Fruit fly (Drosophila melanogaster): ENCODE results near the gene CG43115.

The CG43115 gene

dm6 chrX:6097578-6097977 lies 31.4 kb upstream of the CG43115 start (continued):
- TF ChIP-seq Abd-B (GFP tag; optimal IDR thresholded peaks at IDR 0.05) = peak; percentile 54
- TF ChIP-seq E2f1 (GFP tag; IDR thresholded peaks at IDR 0.05) = peak; percentile 88
- no peak for TF ChIP-seq CG17568 (GFP tag; optimal IDR thresholded peaks at IDR 0.05)
- TF ChIP-seq Lpt (GFP tag; optimal IDR thresholded peaks at IDR 0.05) = no peak
- TF ChIP-seq CG13424 (tag; optimal IDR thresholded peaks at IDR 0.05) = peak; percentile 63
- TF ChIP-seq tap (tag; optimal IDR thresholded peaks at IDR 0.05) = peak; percentile 65
- TF ChIP-seq CG12659 (GFP tag; optimal IDR thresholded peaks at IDR 0.05) = peak; percentile 65
- TF ChIP-seq Mes4 (GFP tag; optimal IDR thresholded peaks at IDR 0.05) = peak; percentile 70
- peak; percentile 82 for TF ChIP-seq pb (GFP tag; optimal IDR thresholded peaks at IDR 0.05)
- TF ChIP-seq CG3847 (GFP tag; IDR thresholded peaks at IDR 0.05) = peak; percentile 76
- no peak for TF ChIP-seq BEAF-32 (GFP tag; optimal IDR thresholded peaks at IDR 0.05)
- peak; percentile 38 for TF ChIP-seq CG12299 (tag; optimal IDR thresholded peaks at IDR 0.05)
- TF ChIP-seq NFAT (GFP tag; IDR thresholded peaks at IDR 0.05) = peak; percentile 67
- TF ChIP-seq CG33213 (GFP tag; optimal IDR thresholded peaks at IDR 0.05) = peak; percentile 77
- TF ChIP-seq Hmx (GFP tag; optimal IDR thresholded peaks at IDR 0.05) = peak; percentile 17
- peak; percentile 30 for TF ChIP-seq salm (tag; optimal IDR thresholded peaks at IDR 0.05)
- no peak for TF ChIP-seq Sin3A (optimal IDR thresholded peaks at IDR 0.05)
- no peak for TF ChIP-seq ato (GFP tag; IDR thresholded peaks at IDR 0.05; ENCODE audit: partially characterized antibody)
- peak; percentile 88 for TF ChIP-seq stc (GFP tag; IDR thresholded peaks at IDR 0.05)
- peak; percentile 94 for TF ChIP-seq CG14441 (GFP tag; IDR thresholded peaks at IDR 0.05)
- TF ChIP-seq CG15011 (GFP tag; optimal IDR thresholded peaks at IDR 0.05) = peak; percentile 55
- TF ChIP-seq CG2120 (GFP tag; optimal IDR thresholded peaks at IDR 0.05) = peak; percentile 84
- no peak for TF ChIP-seq YL-1 (GFP tag; optimal IDR thresholded peaks at IDR 0.05)
- peak; percentile 65 for TF ChIP-seq aop (GFP tag; IDR thresholded peaks at IDR 0.05)
- TF ChIP-seq Sox100B (GFP tag; optimal IDR thresholded peaks at IDR 0.05) = peak; percentile 61
- TF ChIP-seq ci (GFP tag; IDR thresholded peaks at IDR 0.05) = peak; percentile 94
- peak; percentile 81 for TF ChIP-seq CG31441 (GFP tag; IDR thresholded peaks at IDR 0.05)
- TF ChIP-seq CG12071 (GFP tag; optimal IDR thresholded peaks at IDR 0.05) = peak; percentile 82
- no peak for TF ChIP-seq mirr (GFP tag; optimal IDR thresholded peaks at IDR 0.05)
- peak; percentile 91 for TF ChIP-seq row (GFP tag; IDR thresholded peaks at IDR 0.05)
- peak; percentile 88 for TF ChIP-seq CG32532 (GFP tag; IDR thresholded peaks at IDR 0.05)
- TF ChIP-seq CG4617 (GFP tag; optimal IDR thresholded peaks at IDR 0.05; ENCODE audit: borderline replicate concordance) = no peak
- TF ChIP-seq D (optimal IDR thresholded peaks at IDR 0.05) = no peak
- peak; percentile 72 for TF ChIP-seq D (GFP tag; optimal IDR thresholded peaks at IDR 0.05)
- peak; percentile 80 for TF ChIP-seq Gug (GFP tag; IDR thresholded peaks at IDR 0.05)
- no peak for TF ChIP-seq B-H2 (GFP tag; optimal IDR thresholded peaks at IDR 0.05)
- TF ChIP-seq CG12744 (GFP tag; optimal IDR thresholded peaks at IDR 0.05) = peak; percentile 42
- peak; percentile 74 for TF ChIP-seq bab2 (GFP tag; optimal IDR thresholded peaks at IDR 0.05)
- TF ChIP-seq CG4328 (GFP tag; optimal IDR thresholded peaks at IDR 0.05) = no peak
- TF ChIP-seq br (optimal IDR thresholded peaks at IDR 0.05) = no peak
- no peak for TF ChIP-seq bigmax (GFP tag; optimal IDR thresholded peaks at IDR 0.05)
- TF ChIP-seq cas (GFP tag; IDR thresholded peaks at IDR 0.05) = no peak
- peak; percentile 78 for TF ChIP-seq CG4820 (GFP tag; optimal IDR thresholded peaks at IDR 0.05)
- 0 out of 3 replicates have a peak, but pooled peaks have one; percentile 28 for TF ChIP-seq CG14860 (GFP tag; IDR thresholded peaks at IDR 0.05; ENCODE audit: partially characterized antibody)
- TF ChIP-seq CG15073 (GFP tag; optimal IDR thresholded peaks at IDR 0.05) = peak; percentile 25
- peak; percentile 85 for TF ChIP-seq CG17359 (tag; optimal IDR thresholded peaks at IDR 0.05)
- no peak for TF ChIP-seq CG7745 (tag; optimal IDR thresholded peaks at IDR 0.05)
- no peak for TF ChIP-seq CG2129 (GFP tag; IDR thresholded peaks at IDR 0.05; ENCODE audit: partially characterized antibody)
- peak; percentile 82 for TF ChIP-seq HHEX (GFP tag; optimal IDR thresholded peaks at IDR 0.05)
- peak; percentile 85 for TF ChIP-seq slbo (GFP tag; IDR thresholded peaks at IDR 0.05)
- peak; percentile 49 for TF ChIP-seq Nf-YB (GFP tag; optimal IDR thresholded peaks at IDR 0.05)
- peak; percentile 88 for TF ChIP-seq lmd (GFP tag; IDR thresholded peaks at IDR 0.05)

Data from whole organism, embryonic.